Fruit fly (Drosophila melanogaster) Kc167 (cell line): ENCODE results near the gene vito.

Experiments used
- Sin3A ChIP-seq: fragments of >200 bp; optimal IDR thresholded peaks from 2 replicates; lab custom pipeline; 2018; ENCODE audit warnings: missing external identifiers
- h ChIP-seq: fragments of >200 bp; optimal IDR thresholded peaks from 3 replicates; lab custom pipeline; 2018; ENCODE audit warnings: missing external identifiers
- insv ChIP-seq: fragments of >200 bp; optimal IDR thresholded peaks from 3 replicates; lab custom pipeline; 2018; ENCODE audit warnings: missing external identifiers
- psq ChIP-seq: fragments of >200 bp; optimal IDR thresholded peaks from 2 replicates; lab custom pipeline; 2017; ENCODE audit warnings: missing external identifiers

DNA sequence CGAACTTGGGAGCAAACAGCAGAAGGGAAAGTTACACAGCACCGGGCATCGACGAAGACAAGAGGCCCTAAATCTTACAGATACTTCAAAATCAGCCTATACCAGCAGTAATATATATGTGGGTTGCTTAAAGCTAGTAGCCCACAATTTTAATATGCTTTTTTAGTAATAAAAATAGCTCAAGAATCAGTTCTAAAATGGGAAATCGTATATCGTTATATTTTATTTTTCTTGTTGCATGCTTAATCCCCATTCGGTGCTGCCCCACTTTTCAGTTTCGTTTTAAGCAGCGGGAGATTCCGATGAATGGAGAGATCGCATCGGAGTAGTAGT lies 30.9 kb upstream of the vito start:
- no peak for TF ChIP-seq insv (lab: Kevin White, UChicago)
- TF ChIP-seq h (lab: Kevin White, UChicago), result no peak
- TF ChIP-seq psq (lab: Kevin White, UChicago), result no peak
- no peak for TF ChIP-seq Sin3A (lab: Kevin White, UChicago)
